Fruit fly (Drosophila melanogaster): ENCODE results near the gene tws.

Gene tws

DNA sequence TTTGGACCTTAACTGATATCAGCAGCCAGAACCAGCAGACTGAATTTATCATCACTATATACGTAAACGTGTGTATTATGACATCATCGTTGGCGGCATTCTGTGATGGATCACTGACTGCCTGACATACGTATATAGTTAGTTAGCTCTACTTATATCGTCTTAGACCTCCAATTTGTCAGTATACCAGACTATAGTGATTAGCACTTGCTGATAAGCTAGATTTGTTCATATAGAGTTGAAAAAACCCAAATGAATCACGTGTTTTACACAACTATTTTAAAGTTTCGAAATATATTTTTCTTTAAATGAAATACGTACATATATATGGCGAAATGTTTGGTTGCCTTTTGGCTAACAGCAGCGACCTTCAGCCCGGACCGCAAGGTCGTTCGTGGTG is 43.8 kb downstream of the tws start:
- TF ChIP-seq CG16779 (tag; optimal IDR thresholded peaks at IDR 0.05) (no peak), CG6792 (GFP tag; optimal IDR thresholded peaks at IDR 0.05) (no peak), Hr38 (GFP tag; optimal IDR thresholded peaks at IDR 0.05) (no peak), CG31627 (GFP tag; optimal IDR thresholded peaks at IDR 0.05) (no peak), CG32006 (GFP tag; optimal IDR thresholded peaks at IDR 0.05) (no peak), Ets96B (tag; optimal IDR thresholded peaks at IDR 0.05) (no peak), CG8119 (GFP tag; IDR thresholded peaks at IDR 0.05) (no peak), OdsH (GFP tag; optimal IDR thresholded peaks at IDR 0.05) (no peak)

DNA sequence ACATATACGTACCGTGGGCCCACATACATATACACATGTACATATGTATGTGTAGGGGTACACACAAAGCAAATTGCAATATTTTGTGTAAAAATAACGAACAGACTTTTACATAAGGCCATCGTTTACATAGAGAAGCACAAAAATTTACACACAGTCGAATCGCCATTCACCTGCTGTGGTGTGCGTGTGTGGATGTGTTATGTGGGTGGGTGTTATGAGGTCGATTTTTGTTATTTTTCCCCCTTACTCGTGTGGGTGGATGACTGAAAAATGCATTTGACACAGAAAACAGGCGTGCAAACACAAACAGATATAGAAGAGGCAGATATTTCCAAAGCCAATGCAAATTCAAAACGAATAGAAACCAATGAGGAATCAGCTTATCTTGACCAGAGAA is 44.5 kb downstream of the tws start:
- TF ChIP-seq OdsH (GFP tag; optimal IDR thresholded peaks at IDR 0.05) (no peak), fd85E (GFP tag; optimal IDR thresholded peaks at IDR 0.05) (no peak)

DNA sequence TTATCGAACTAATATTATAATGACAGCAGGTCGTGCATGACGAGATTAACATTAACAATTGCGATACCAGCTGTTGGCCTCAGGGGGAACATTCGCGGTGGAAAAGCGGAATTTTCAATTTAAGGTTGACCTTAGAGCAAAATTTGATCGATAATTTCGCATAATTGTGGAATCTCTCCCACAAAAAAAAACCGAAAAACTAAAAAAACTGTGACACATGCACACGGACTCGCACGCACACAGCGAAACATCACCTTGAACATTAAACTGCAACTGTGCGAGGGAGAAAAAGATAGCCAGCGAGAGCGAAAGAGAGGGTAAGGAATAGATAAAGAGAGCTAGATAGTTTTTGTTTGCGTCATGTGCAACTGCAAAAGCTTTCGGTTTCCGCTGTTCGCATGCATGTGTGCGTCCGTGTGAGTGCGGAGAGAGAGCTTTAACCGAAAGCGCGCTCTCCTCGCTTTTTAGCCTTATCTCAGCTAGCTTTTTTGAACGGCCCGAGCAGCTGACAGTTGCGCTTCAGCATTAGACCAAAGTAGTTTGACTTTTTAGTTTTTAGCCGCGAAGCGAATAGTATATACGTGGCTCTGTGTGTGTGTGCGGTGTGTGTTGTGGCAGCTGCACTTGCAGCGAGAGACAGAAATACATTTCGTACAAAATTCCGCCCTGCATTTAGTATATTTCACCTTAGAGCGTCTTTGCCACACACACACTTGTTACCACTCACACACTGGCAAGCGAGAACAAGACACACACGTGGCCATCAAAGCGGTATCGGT is 46.1 kb downstream of the tws start:
- no peak for TF ChIP-seq Met (GFP tag; optimal IDR thresholded peaks at IDR 0.05)
- TF ChIP-seq eg (GFP tag; IDR thresholded peaks at IDR 0.05) = peak; percentile 52; the same call in 1 of the 3 replicates
- TF ChIP-seq Eip78C (GFP tag) = peak; percentile 34
- TF ChIP-seq net (GFP tag; optimal IDR thresholded peaks at IDR 0.05) = peak; percentile 3
- peak; percentile 38 for TF ChIP-seq fkh (GFP tag; optimal IDR thresholded peaks at IDR 0.05)
- TF ChIP-seq CG6276 (GFP tag; optimal IDR thresholded peaks at IDR 0.05) = peak; percentile 12
- TF ChIP-seq CG6808 (GFP tag; optimal IDR thresholded peaks at IDR 0.05) = peak; percentile 7
- TF ChIP-seq CG15336 (GFP tag; IDR thresholded peaks at IDR 0.05) = peak; percentile 29; the same call in 1 of the 2 replicates
- TF ChIP-seq CG16779 (tag; optimal IDR thresholded peaks at IDR 0.05) = peak; percentile 66
- no peak for TF ChIP-seq lz (GFP tag; optimal IDR thresholded peaks at IDR 0.05)
- no peak for TF ChIP-seq CG10631 (GFP tag; optimal IDR thresholded peaks at IDR 0.05)
- peak in 1 of 2 experiments; percentile 38 for TF ChIP-seq ss (GFP tag; optimal IDR thresholded peaks at IDR 0.05)

DNA sequence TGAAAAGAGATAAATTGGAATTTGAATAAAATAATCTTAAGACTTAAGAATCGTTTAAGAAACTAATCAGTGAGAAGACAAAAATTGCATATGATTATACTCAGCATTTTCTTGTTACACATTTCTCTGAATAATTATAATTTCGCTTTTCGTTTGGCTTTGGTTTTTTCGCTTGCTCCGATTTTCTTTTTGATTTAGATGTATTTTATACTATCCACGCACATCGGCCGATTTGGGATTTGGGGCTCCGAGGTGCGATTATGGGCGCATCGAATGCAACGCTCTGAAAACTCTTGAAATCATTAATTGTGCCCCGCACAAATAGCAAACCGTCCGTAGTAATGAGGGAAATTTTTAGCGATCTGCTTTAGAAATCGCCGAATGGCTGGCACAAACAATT is 48.1 kb downstream of the tws start:
- TF ChIP-seq fd85E (GFP tag; optimal IDR thresholded peaks at IDR 0.05) = no peak
- TF ChIP-seq cyc (GFP tag; optimal IDR thresholded peaks at IDR 0.05) = no peak
- no peak for TF ChIP-seq CG7368 (GFP tag; optimal IDR thresholded peaks at IDR 0.05)
- TF ChIP-seq CG3032 (tag; optimal IDR thresholded peaks at IDR 0.05) = no peak
- no peak for TF ChIP-seq CG34406 (GFP tag; optimal IDR thresholded peaks at IDR 0.05)
- TF ChIP-seq CG31627 (GFP tag; optimal IDR thresholded peaks at IDR 0.05) = no peak
- no peak for TF ChIP-seq pdm3 (GFP tag; optimal IDR thresholded peaks at IDR 0.05)

DNA sequence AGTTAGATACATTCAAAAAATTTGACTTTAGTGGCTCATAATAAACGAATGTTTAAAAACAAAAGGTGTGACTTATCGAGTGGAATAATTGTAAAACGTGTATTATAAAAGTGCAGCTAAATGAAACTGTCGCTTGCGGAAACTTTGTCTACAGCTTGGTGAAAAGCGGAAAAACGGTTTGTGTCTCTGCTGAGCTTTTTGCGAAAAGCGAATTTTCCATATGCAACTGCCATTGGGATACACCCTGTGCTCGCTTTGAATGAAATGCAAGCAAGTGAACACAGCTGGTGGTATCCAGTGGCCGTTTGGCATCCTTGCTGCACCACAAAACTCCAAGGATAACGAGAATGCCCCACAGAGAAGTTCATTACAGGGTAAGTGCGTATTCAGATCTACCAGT is 48.7 kb downstream of the tws start:
- TF ChIP-seq CG3919 (GFP tag; optimal IDR thresholded peaks at IDR 0.05) (no peak), fkh (GFP tag; optimal IDR thresholded peaks at IDR 0.05) (no peak), CG10669 (GFP tag; optimal IDR thresholded peaks at IDR 0.05) (no peak), salr (GFP tag; optimal IDR thresholded peaks at IDR 0.05) (no peak), CG8119 (GFP tag; IDR thresholded peaks at IDR 0.05) (no peak), acj6 (GFP tag; optimal IDR thresholded peaks at IDR 0.05) (no peak), Blimp-1 (GFP tag; optimal IDR thresholded peaks at IDR 0.05) (no peak), CG6854 (GFP tag; optimal IDR thresholded peaks at IDR 0.05) (no peak), topi (GFP tag; optimal IDR thresholded peaks at IDR 0.05) (no peak), Hr4 (GFP tag; optimal IDR thresholded peaks at IDR 0.05) (no peak), Met (GFP tag; optimal IDR thresholded peaks at IDR 0.05) (no peak), svp (GFP tag) (no peak), dac (GFP tag; optimal IDR thresholded peaks at IDR 0.05) (no peak), lz (GFP tag; optimal IDR thresholded peaks at IDR 0.05) (no peak), CG1621 (tag; optimal IDR thresholded peaks at IDR 0.05) (no peak), fd85E (GFP tag; optimal IDR thresholded peaks at IDR 0.05) (no peak), pdm3 (GFP tag; optimal IDR thresholded peaks at IDR 0.05) (no peak), spab (GFP tag; optimal IDR thresholded peaks at IDR 0.05) (no peak), Hr38 (GFP tag; optimal IDR thresholded peaks at IDR 0.05) (no peak)

Measured in whole organism, prepupa.